Fruit fly (Drosophila melanogaster) whole organism, pupa: ENCODE measurements around the gene Trxr1.

Source experiments
- CG10348 ChIP-seq: fragments of 200-800 bp; sonication (Bioruptor generic); IDR thresholded peaks from 2 replicates; pipeline ENCODE4 v1.3.6; 2022; ENCODE audit warnings: missing biosample characterization, missing genetic modification characterization
- CG12605 ChIP-seq: fragments of 200-800 bp; sonication (Bioruptor generic); IDR thresholded peaks from 2 replicates; pipeline ENCODE4 v1.3.6; 2022; ENCODE audit warnings: missing biosample characterization, missing genetic modification characterization
- CG14655 ChIP-seq: fragments of 200-800 bp; sonication (Bioruptor generic); optimal IDR thresholded peaks from 3 replicates; lab custom pipeline; 2017; ENCODE audit warnings: mild to moderate bottlenecking, missing biosample characterization, missing genetic modification reagents, missing genetic modification characterization
- CG32121 ChIP-seq: fragments of 200-800 bp; sonication (Bioruptor generic); IDR thresholded peaks from 2 replicates; pipeline ENCODE4 v1.3.6; 2022; ENCODE audit warnings: missing biosample characterization, missing genetic modification characterization
- CG34367 ChIP-seq: fragments of 200-800 bp; sonication (Bioruptor generic); optimal IDR thresholded peaks from 2 replicates; lab custom pipeline; 2018; ENCODE audit warnings: missing biosample characterization, mild to moderate bottlenecking, missing genetic modification characterization
- CG8159 ChIP-seq: fragments of 200-800 bp; sonication (Bioruptor generic); optimal IDR thresholded peaks from 3 replicates; lab custom pipeline; 2018; ENCODE audit warnings: missing biosample characterization, mild to moderate bottlenecking, missing genetic modification characterization, moderate library complexity
- CG8301 ChIP-seq: fragments of 200-800 bp; sonication (Bioruptor generic); optimal IDR thresholded peaks from 2 replicates; lab custom pipeline; 2018; ENCODE audit warnings: missing biosample characterization, mild to moderate bottlenecking, missing genetic modification characterization
- Ets98B ChIP-seq: fragments of 200-800 bp; sonication (Bioruptor generic); IDR thresholded peaks from 2 replicates; pipeline ENCODE4 v1.3.6; 2022; ENCODE audit warnings: missing biosample characterization, missing genetic modification characterization
- Pif1A ChIP-seq: fragments of 200-800 bp; sonication (Bioruptor generic); optimal IDR thresholded peaks from 3 replicates; lab custom pipeline; 2016; ENCODE audit warnings: missing biosample characterization, missing genetic modification characterization
- Pif1B ChIP-seq: fragments of 200-800 bp; sonication (Bioruptor generic); optimal IDR thresholded peaks from 3 replicates; lab custom pipeline; 2016; ENCODE audit warnings: missing biosample characterization, missing genetic modification characterization
- fd96Ca ChIP-seq: fragments of 200-800 bp; sonication (Bioruptor generic); IDR thresholded peaks from 3 replicates; pipeline ENCODE4 v1.3.6; 2022; ENCODE audit warnings: missing biosample characterization, missing genetic modification characterization
- gl ChIP-seq: fragments of 200-800 bp; sonication (Bioruptor generic); optimal IDR thresholded peaks from 2 replicates; lab custom pipeline; 2018; ENCODE audit warnings: missing biosample characterization, mild to moderate bottlenecking, missing genetic modification characterization

DNA sequence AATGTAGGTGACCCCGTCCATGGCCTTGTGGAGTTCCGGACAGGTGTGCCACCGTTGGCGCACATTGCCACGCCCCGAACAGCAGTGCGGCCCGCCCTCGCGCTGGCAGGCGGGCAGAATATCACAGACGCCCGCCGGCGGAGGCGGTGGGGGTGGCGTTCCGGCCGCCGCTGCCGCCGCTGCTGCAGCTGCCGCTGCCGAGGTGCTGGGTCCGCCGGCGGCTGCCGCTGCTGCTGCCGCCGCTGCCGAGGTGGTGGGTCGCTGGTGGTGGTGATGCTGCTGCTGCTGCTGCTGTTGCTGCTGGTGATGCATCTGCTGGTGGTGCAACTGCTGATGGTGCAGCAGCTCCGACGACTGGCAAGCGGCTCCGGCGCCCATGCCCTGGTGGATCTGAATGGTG is 42.7 kb downstream of the Trxr1 start:
- TF ChIP-seq Ets98B (GFP tag; lab: Robert Waterston, UW): no peak
- TF ChIP-seq CG12605: no peak
- no peak for TF ChIP-seq Pif1A (GFP tag; lab: Kevin White, UChicago)
- no peak for TF ChIP-seq Pif1B (GFP tag; lab: Kevin White, UChicago)
- no peak for TF ChIP-seq CG10348 (GFP tag; lab: Robert Waterston, UW)
- no peak for TF ChIP-seq CG32121 (GFP tag; lab: Robert Waterston, UW)
- no peak for TF ChIP-seq CG8159 (tag; lab: Kevin White, UChicago)
- TF ChIP-seq fd96Ca (GFP tag; lab: Robert Waterston, UW): no peak
- TF ChIP-seq CG34367 (tag; lab: Kevin White, UChicago): no peak
- TF ChIP-seq gl (tag; lab: Kevin White, UChicago): no peak
- TF ChIP-seq CG8301: no peak
- no peak for TF ChIP-seq CG14655 (GFP tag; lab: Kevin White, UChicago)
